Fruit fly (Drosophila melanogaster) whole organism, embryonic: ENCODE data around the gene Mrm2.

Experiments used
- BtbVII ChIP-seq: fragments of 200-800 bp; sonication (Bioruptor generic); optimal IDR thresholded peaks from 3 replicates; lab custom pipeline; 2017; ENCODE audit warnings: missing biosample characterization, mild to moderate bottlenecking, missing genetic modification characterization
- CG11398 ChIP-seq: fragments of 200-800 bp; sonication (Bioruptor generic); optimal IDR thresholded peaks from 2 replicates; lab custom pipeline; 2016; ENCODE audit warnings: missing biosample characterization, missing genetic modification characterization
- CG12219 ChIP-seq: fragments of 200-800 bp; sonication (Bioruptor generic); optimal IDR thresholded peaks from 3 replicates; lab custom pipeline; 2018; ENCODE audit warnings: missing biosample characterization, mild to moderate bottlenecking, missing genetic modification characterization
- CG1233 ChIP-seq: fragments of 200-800 bp; sonication (Bioruptor generic); optimal IDR thresholded peaks from 4 replicates; lab custom pipeline; 2018; ENCODE audit warnings: missing biosample characterization, mild to moderate bottlenecking, missing genetic modification characterization
- CG15011 ChIP-seq: fragments of 200-800 bp; sonication (Bioruptor generic); optimal IDR thresholded peaks from 3 replicates; lab custom pipeline; 2018; ENCODE audit warnings: missing biosample characterization, mild to moderate bottlenecking, missing genetic modification characterization
- CG15073 ChIP-seq: fragments of 200-800 bp; sonication (Bioruptor generic); optimal IDR thresholded peaks from 2 replicates; lab custom pipeline; 2016; ENCODE audit warnings: missing biosample characterization, missing genetic modification characterization
- CG17359 ChIP-seq: fragments of 200-800 bp; sonication (Bioruptor generic); optimal IDR thresholded peaks from 3 replicates; lab custom pipeline; 2018; ENCODE audit warnings: missing biosample characterization, mild to moderate bottlenecking, missing genetic modification characterization, moderate library complexity
- CG17568 ChIP-seq: fragments of 200-800 bp; sonication (Bioruptor generic); optimal IDR thresholded peaks from 2 replicates; lab custom pipeline; 2018; ENCODE audit warnings: missing biosample characterization, mild to moderate bottlenecking, missing genetic modification characterization, moderate library complexity
- CG18599 ChIP-seq: fragments of 200-800 bp; sonication (Bioruptor generic); optimal IDR thresholded peaks from 3 replicates; lab custom pipeline; 2017; ENCODE audit warnings: missing biosample characterization, missing genetic modification characterization, mild to moderate bottlenecking, moderate library complexity, missing genetic modification reagents
- CG2129 ChIP-seq: fragments of 200-800 bp; sonication (Bioruptor generic); IDR thresholded peaks from 2 replicates; pipeline ENCODE4 v1.3.6; 2022; ENCODE audit warnings: missing biosample characterization, missing genetic modification characterization; ENCODE audit not compliant: partially characterized antibody
- CG2678 ChIP-seq: fragments of 200-800 bp; sonication (Bioruptor generic); optimal IDR thresholded peaks from 3 replicates; lab custom pipeline; 2019; ENCODE audit warnings: missing biosample characterization, mild to moderate bottlenecking, missing genetic modification characterization, moderate library complexity
- CG6254 ChIP-seq: fragments of 200-800 bp; sonication (Bioruptor generic); optimal IDR thresholded peaks from 3 replicates; lab custom pipeline; 2017; ENCODE audit warnings: mild to moderate bottlenecking, missing biosample characterization, missing genetic modification reagents, missing genetic modification characterization
- CG6683 ChIP-seq: fragments of 200-800 bp; sonication (Bioruptor generic); optimal IDR thresholded peaks from 2 replicates; lab custom pipeline; 2017; ENCODE audit warnings: missing biosample characterization, mild to moderate bottlenecking, missing genetic modification characterization, missing genetic modification reagents
- CG8924 ChIP-seq: fragments of 200-800 bp; optimal IDR thresholded peaks from 3 replicates; lab custom pipeline; 2019; ENCODE audit warnings: missing biosample characterization, mild to moderate bottlenecking, missing genetic modification characterization, moderate library complexity
- CG9215 ChIP-seq: fragments of 200-800 bp; sonication (Bioruptor generic); IDR thresholded peaks from 2 replicates; pipeline ENCODE4 v1.3.6; 2022; ENCODE audit warnings: missing biosample characterization, missing genetic modification characterization
- Chrac-16 ChIP-seq: fragments of 200-800 bp; sonication (Bioruptor generic); optimal IDR thresholded peaks from 3 replicates; lab custom pipeline; 2016; ENCODE audit warnings: missing biosample characterization, missing genetic modification characterization
- CoRest ChIP-seq: fragments of 200-800 bp; sonication (Bioruptor generic); optimal IDR thresholded peaks from 3 replicates; lab custom pipeline; 2018; ENCODE audit warnings: missing biosample characterization, mild to moderate bottlenecking, missing genetic modification characterization, moderate library complexity
- Dfd ChIP-seq, 2 experiments: fragments of >200 bp; optimal IDR thresholded peaks; 2 replicates each; lab custom pipeline; 2017; ENCODE audit warnings: missing biosample characterization in 2 of 2, missing genetic modification characterization in 2 of 2
- ERR ChIP-seq: fragments of 200-800 bp; sonication (Bioruptor generic); optimal IDR thresholded peaks from 2 replicates; lab custom pipeline; 2016; ENCODE audit warnings: missing biosample characterization, missing genetic modification characterization
- Hey ChIP-seq: fragments of 200-800 bp; sonication (Bioruptor generic); optimal IDR thresholded peaks from 3 replicates; lab custom pipeline; 2018; ENCODE audit warnings: missing biosample characterization, mild to moderate bottlenecking, missing genetic modification characterization
- HmgZ ChIP-seq: fragments of 200-800 bp; sonication (Bioruptor generic); optimal IDR thresholded peaks from 2 replicates; lab custom pipeline; 2018; ENCODE audit warnings: missing biosample characterization, mild to moderate bottlenecking, missing genetic modification characterization
- Med ChIP-seq: fragments of 200-800 bp; sonication (Bioruptor generic); peaks from one replicate; lab custom pipeline; 2016; ENCODE audit warnings: missing biosample characterization, missing genetic modification characterization, mild to moderate bottlenecking, inconsistent platforms, moderate library complexity
- NfI ChIP-seq: fragments of 200-800 bp; sonication (Bioruptor generic); optimal IDR thresholded peaks from 3 replicates; lab custom pipeline; 2018; ENCODE audit warnings: missing biosample characterization, mild to moderate bottlenecking, missing genetic modification characterization, moderate library complexity
- PHDP ChIP-seq: fragments of 200-800 bp; sonication (Bioruptor generic); optimal IDR thresholded peaks from 3 replicates; lab custom pipeline; 2018; ENCODE audit warnings: missing biosample characterization, mild to moderate bottlenecking, missing genetic modification characterization, moderate library complexity
- Pdp1 ChIP-seq, 2 experiments: fragments of 200-800 bp; sonication (Bioruptor generic); optimal IDR thresholded peaks; 3 replicates each; lab custom pipeline; 2016; ENCODE audit warnings: missing biosample characterization in 2 of 2, missing genetic modification characterization in 2 of 2, mild to moderate bottlenecking in 1 of 2, moderate library complexity in 1 of 2
- btn ChIP-seq: fragments of 200-800 bp; sonication (Bioruptor generic); optimal IDR thresholded peaks from 2 replicates; lab custom pipeline; 2016; ENCODE audit warnings: missing biosample characterization, missing genetic modification characterization
- cato ChIP-seq: fragments of 200-800 bp; sonication (Bioruptor generic); optimal IDR thresholded peaks from 2 replicates; lab custom pipeline; 2016; ENCODE audit warnings: missing biosample characterization, missing genetic modification characterization, borderline replicate concordance
- chif ChIP-seq, 2 experiments: fragments of 200-800 bp; sonication (Bioruptor generic); optimal IDR thresholded peaks; 3 replicates each; lab custom pipeline; 2016; ENCODE audit warnings: missing biosample characterization in 2 of 2, missing genetic modification characterization in 2 of 2
- dimm ChIP-seq: fragments of 200-800 bp; sonication (Bioruptor generic); IDR thresholded peaks from 2 replicates; pipeline ENCODE4 v1.3.6; 2022; ENCODE audit warnings: missing biosample characterization, missing genetic modification characterization
- eve ChIP-seq, 2 experiments: fragments of >200 bp; optimal IDR thresholded peaks; 2 replicates each; lab custom pipeline; 2017; ENCODE audit warnings: missing biosample characterization in 2 of 2, missing genetic modification characterization in 2 of 2
- fd64A ChIP-seq: fragments of 200-800 bp; sonication (Bioruptor generic); optimal IDR thresholded peaks from 3 replicates; lab custom pipeline; 2018; ENCODE audit warnings: missing biosample characterization, mild to moderate bottlenecking, missing genetic modification characterization
- fru ChIP-seq: fragments of >200 bp; optimal IDR thresholded peaks from 2 replicates; lab custom pipeline; 2017
- ftz-f1 ChIP-seq: fragments of 200-800 bp; sonication (Bioruptor generic); optimal IDR thresholded peaks from 2 replicates; lab custom pipeline; 2016; ENCODE audit warnings: missing biosample characterization, missing genetic modification characterization
- gcm ChIP-seq: fragments of 200-800 bp; sonication (Bioruptor generic); optimal IDR thresholded peaks from 2 replicates; lab custom pipeline; 2019; ENCODE audit warnings: missing biosample characterization, mild to moderate bottlenecking, missing genetic modification characterization, moderate library complexity
- ham ChIP-seq: fragments of 200-800 bp; sonication (Bioruptor generic); IDR thresholded peaks from 2 replicates; pipeline ENCODE4 v1.3.6; 2022; ENCODE audit warnings: missing biosample characterization, missing genetic modification characterization
- hbn ChIP-seq: fragments of 200-800 bp; sonication (Bioruptor generic); IDR thresholded peaks from 2 replicates; pipeline ENCODE4 v1.3.6; 2022; ENCODE audit warnings: missing biosample characterization, missing genetic modification characterization; ENCODE audit not compliant: partially characterized antibody
- jigr1 ChIP-seq: fragments of 200-800 bp; sonication (Bioruptor generic); IDR thresholded peaks from 3 replicates; pipeline ENCODE4 v1.3.6; 2022; ENCODE audit warnings: missing biosample characterization, missing genetic modification characterization
- luna ChIP-seq: fragments of 200-800 bp; sonication (Bioruptor generic); optimal IDR thresholded peaks from 2 replicates; lab custom pipeline; 2016; ENCODE audit warnings: missing biosample characterization, missing genetic modification characterization
- pita ChIP-seq: fragments of 200-800 bp; sonication (Bioruptor generic); optimal IDR thresholded peaks from 2 replicates; lab custom pipeline; 2017; ENCODE audit warnings: missing biosample characterization, mild to moderate bottlenecking, missing genetic modification characterization
- sc ChIP-seq, 3 experiments: fragments of >200 bp in 2 of 3; fragments of 200-800 bp in 1 of 3; sonication (Bioruptor generic) in 1 of 3; optimal IDR thresholded peaks; 2 replicates in 2 of 3; 3 replicates in 1 of 3; lab custom pipeline; 2017; ENCODE audit warnings: mild to moderate bottlenecking in 1 of 3, missing biosample characterization in 1 of 3, missing genetic modification characterization in 1 of 3, missing genetic modification reagents in 1 of 3
- schlank ChIP-seq: fragments of 200-800 bp; sonication (Bioruptor generic); optimal IDR thresholded peaks from 2 replicates; lab custom pipeline; 2018; ENCODE audit warnings: missing biosample characterization, mild to moderate bottlenecking, missing genetic modification characterization
- scrt ChIP-seq: fragments of 200-800 bp; sonication (Bioruptor generic); optimal IDR thresholded peaks from 2 replicates; lab custom pipeline; 2018; ENCODE audit warnings: missing biosample characterization, mild to moderate bottlenecking, missing genetic modification characterization, moderate library complexity
- yki ChIP-seq: fragments of >200 bp; optimal IDR thresholded peaks from 3 replicates; lab custom pipeline; 2018
- zen ChIP-seq: fragments of 200-800 bp; sonication (Bioruptor generic); optimal IDR thresholded peaks from 3 replicates; lab custom pipeline; 2018; ENCODE audit warnings: missing biosample characterization, mild to moderate bottlenecking, missing genetic modification characterization, moderate library complexity

Gene Mrm2

DNA sequence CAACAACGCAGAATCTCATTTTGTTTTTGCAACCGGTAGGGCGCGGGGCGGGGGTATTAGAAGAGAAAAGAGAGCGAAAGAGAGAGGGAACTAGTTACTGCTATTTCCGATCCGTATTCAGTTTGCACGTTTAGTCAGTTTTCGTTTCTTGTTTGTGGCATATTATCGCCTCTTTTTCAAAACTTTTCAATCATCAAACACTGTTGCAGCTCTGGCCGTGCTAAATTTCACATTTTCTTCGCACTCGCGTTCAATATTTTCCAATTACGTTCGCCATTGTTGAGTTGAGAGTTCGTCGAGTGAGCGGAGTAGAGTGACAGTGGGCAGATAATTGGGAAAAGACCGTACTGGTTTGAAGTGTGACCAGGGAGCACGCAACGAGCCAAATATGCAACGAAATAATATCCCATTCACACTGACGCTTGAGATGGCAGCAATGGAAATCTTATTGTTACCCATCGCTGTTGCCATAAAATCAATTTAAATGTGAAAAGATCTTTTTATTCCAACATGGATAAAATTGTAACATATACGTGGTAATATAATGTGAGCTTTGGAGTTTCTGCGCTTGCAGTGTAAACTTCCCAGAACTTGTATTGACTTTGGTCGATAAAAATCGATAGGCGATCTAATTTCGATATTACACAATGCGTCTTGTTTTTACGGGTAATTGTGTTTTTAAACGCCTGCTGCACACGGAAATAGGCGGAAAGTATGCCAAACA lies at the start of gene Mrm2, which contains the start of gene Ire1 (continued):
- no peak for TF ChIP-seq pita
- peak; percentile 69 for TF ChIP-seq CG11398
- TF ChIP-seq scrt (GFP tag; lab: Kevin White, UChicago) = peak; percentile 36
- TF ChIP-seq CG9215 = peak; percentile 78
- peak; percentile 78 for TF ChIP-seq Chrac-16
- peak; percentile 92 to 93 for TF ChIP-seq Pdp1 (GFP tag; optimal IDR thresholded peaks at IDR 0.05; lab: Kevin White, UChicago)
- no peak for TF ChIP-seq CG17568 (GFP tag; lab: Kevin White, UChicago)
- peak; percentile 78 for TF ChIP-seq CG8924 (tag; lab: Kevin White, UChicago)
- TF ChIP-seq HmgZ = peak; percentile 86
- peak; percentile 39 for TF ChIP-seq CG6254 (GFP tag; lab: Kevin White, UChicago)
- TF ChIP-seq luna (GFP tag; lab: Kevin White, UChicago) = peak; percentile 65
- TF ChIP-seq CG6683 (GFP tag; lab: Kevin White, UChicago) = no peak
- TF ChIP-seq jigr1 = no peak
- no peak for TF ChIP-seq sc (optimal IDR thresholded peaks at IDR 0.05; lab: Kevin White, UChicago)
- TF ChIP-seq sc (GFP tag; optimal IDR thresholded peaks at IDR 0.05; lab: Kevin White, UChicago) = no peak
- TF ChIP-seq CG2678 (tag; lab: Kevin White, UChicago) = peak; percentile 76
- TF ChIP-seq hbn = peak; percentile 53; the same call in 1 of the 2 replicates
- TF ChIP-seq dimm (GFP tag; lab: Robert Waterston, UW) = peak; percentile 27; the same call in 1 of the 2 replicates
- peak; percentile 49 for TF ChIP-seq cato (GFP tag; lab: Kevin White, UChicago)
- TF ChIP-seq eve (GFP tag; optimal IDR thresholded peaks at IDR 0.05; lab: Kevin White, UChicago) = no peak
- TF ChIP-seq yki (lab: Kevin White, UChicago) = no peak
- peak; percentile 64 for TF ChIP-seq CG18599
- no peak for TF ChIP-seq Hey (tag; lab: Kevin White, UChicago)
- TF ChIP-seq btn (GFP tag; lab: Kevin White, UChicago) = peak; percentile 62
- peak; percentile 87 for TF ChIP-seq CoRest (tag; lab: Kevin White, UChicago)
- peak; percentile 86 to 90 for TF ChIP-seq chif (GFP tag; optimal IDR thresholded peaks at IDR 0.05; lab: Kevin White, UChicago)
- TF ChIP-seq ham (GFP tag; lab: Robert Waterston, UW) = no peak
- TF ChIP-seq PHDP (tag; lab: Kevin White, UChicago) = peak; percentile 74
- TF ChIP-seq CG1233 (GFP tag; lab: Kevin White, UChicago) = peak; percentile 35
- TF ChIP-seq ftz-f1 (GFP tag; lab: Kevin White, UChicago) = no peak
- TF ChIP-seq CG2129 (GFP tag; lab: Robert Waterston, UW) = peak; percentile 24; the same call in 1 of the 2 replicates
- peak in 1 of 2 experiments; percentile 87 for TF ChIP-seq Dfd (GFP tag; optimal IDR thresholded peaks at IDR 0.05; lab: Kevin White, UChicago)
- peak; percentile 17 for TF ChIP-seq gcm (GFP tag; lab: Kevin White, UChicago)
- peak; percentile 6 for TF ChIP-seq CG12219 (GFP tag; lab: Kevin White, UChicago)
- peak; percentile 39 for TF ChIP-seq schlank (tag; lab: Kevin White, UChicago)
- peak; percentile 73 for TF ChIP-seq ERR (GFP tag; lab: Kevin White, UChicago)
- TF ChIP-seq NfI (GFP tag; lab: Kevin White, UChicago) = peak; percentile 72
- TF ChIP-seq zen (tag; lab: Kevin White, UChicago) = peak; percentile 76
- TF ChIP-seq BtbVII (GFP tag; lab: Kevin White, UChicago) = peak; percentile 66
- TF ChIP-seq CG15011 (GFP tag; lab: Kevin White, UChicago) = peak; percentile 26
- TF ChIP-seq fru (lab: Kevin White, UChicago) = no peak
- TF ChIP-seq Med = peak; percentile 98
- peak; percentile 71 for TF ChIP-seq CG17359
- TF ChIP-seq CG15073 (GFP tag; lab: Kevin White, UChicago) = no peak
- no peak for TF ChIP-seq fd64A (GFP tag; lab: Kevin White, UChicago)
